Worm (Caenorhabditis elegans): ENCODE results near the gene ttr-5.
A peak's percentile ranks its signal among the peaks of the same experiment; 100 is the strongest.

The ttr-5 gene

DNA sequence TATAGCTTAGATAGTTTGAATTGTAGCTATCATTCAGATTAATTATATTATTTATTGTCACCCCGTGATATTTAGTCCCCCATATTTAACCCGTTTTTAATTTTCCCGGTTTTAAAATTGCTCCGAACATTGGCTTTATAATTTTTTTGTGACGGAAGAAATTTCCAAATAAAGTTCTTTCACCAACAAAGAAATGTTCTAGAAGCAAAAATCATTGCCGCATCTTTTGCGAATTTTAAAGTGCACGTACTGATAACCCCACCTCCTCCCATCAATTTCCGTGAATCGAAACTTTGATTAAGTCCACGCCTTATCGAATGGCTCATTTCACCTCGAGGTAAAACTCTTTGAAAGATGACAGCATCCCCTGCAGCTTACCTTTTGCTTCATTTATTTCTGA is 5.4 kb upstream of the ttr-5 start, which contains the start of gene C40H1.7:
Gene C40H1.7 (plus strand): TSS at position 301 of the 400 bp plus-strand sequence.
- TF ChIP-seq mab-5 (tag; optimal IDR thresholded peaks at IDR 0.05) (no peak), nhr-237 (tag; optimal IDR thresholded peaks at IDR 0.05) (no peak), skn-1 (tag; optimal IDR thresholded peaks at IDR 0.05) (no peak)

DNA sequence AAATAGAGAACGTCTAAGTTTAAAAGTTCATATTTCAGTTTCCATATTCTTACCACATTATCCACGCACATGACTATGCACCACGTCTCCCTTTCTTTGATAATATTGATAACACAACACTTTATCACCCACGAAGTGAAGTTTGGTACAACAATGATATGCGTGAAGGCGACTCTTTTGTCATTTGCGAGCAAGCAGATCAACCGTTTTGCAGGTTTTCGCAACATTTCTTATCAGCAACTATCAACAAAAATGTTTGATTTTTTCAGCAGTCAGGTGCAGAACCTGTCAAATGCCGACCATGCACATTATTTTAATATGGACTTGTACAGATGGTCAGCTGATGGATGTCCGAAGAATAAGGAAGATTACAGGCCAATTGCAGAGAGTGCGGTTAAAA is 3.6 kb upstream of the ttr-5 start:
- no peak for TF ChIP-seq unc-39 (tag; optimal IDR thresholded peaks at IDR 0.05)
- no peak for TF ChIP-seq nhr-10 (tag; optimal IDR thresholded peaks at IDR 0.05)
- peak; percentile 44 for TF ChIP-seq gmeb-1 (tag; optimal IDR thresholded peaks at IDR 0.05)
- no peak for TF ChIP-seq mbf-1 (tag; optimal IDR thresholded peaks at IDR 0.05)
- TF ChIP-seq sma-9 (GFP tag; optimal IDR thresholded peaks at IDR 0.05), result peak; percentile 72
- no peak for TF ChIP-seq sma-9 (tag; optimal IDR thresholded peaks at IDR 0.05)
- no peak for TF ChIP-seq ztf-11 (tag; optimal IDR thresholded peaks at IDR 0.05)
- no peak for TF ChIP-seq elt-1 (tag; optimal IDR thresholded peaks at IDR 0.05)
- TF ChIP-seq nhr-77 (tag; optimal IDR thresholded peaks at IDR 0.05), result no peak
- TF ChIP-seq crh-2 (tag; optimal IDR thresholded peaks at IDR 0.05), result peak; percentile 87
- TF ChIP-seq ceh-16 (tag; optimal IDR thresholded peaks at IDR 0.05), result no peak
- TF ChIP-seq nhr-21 (tag; optimal IDR thresholded peaks at IDR 0.05), result no peak
- no peak for TF ChIP-seq unc-55 (GFP tag; optimal IDR thresholded peaks at IDR 0.05)
- no peak for TF ChIP-seq nhr-12 (tag; optimal IDR thresholded peaks at IDR 0.05)
- no peak for TF ChIP-seq nhr-11 (tag; optimal IDR thresholded peaks at IDR 0.05)
- no peak for TF ChIP-seq ceh-82 (tag; optimal IDR thresholded peaks at IDR 0.05)
- no peak for TF ChIP-seq nhr-25 (tag; optimal IDR thresholded peaks at IDR 0.05)
- no peak for TF ChIP-seq skn-1 (tag; optimal IDR thresholded peaks at IDR 0.05)
- TF ChIP-seq sem-4 (tag; optimal IDR thresholded peaks at IDR 0.05), result no peak
- no peak for TF ChIP-seq ztf-1 (GFP tag; conservative IDR thresholded peaks at IDR 0.05)
- no peak for TF ChIP-seq nhr-129 (tag; optimal IDR thresholded peaks at IDR 0.05)
- no peak for TF ChIP-seq peb-1 (tag; optimal IDR thresholded peaks at IDR 0.05)
- TF ChIP-seq egl-27 (tag; optimal IDR thresholded peaks at IDR 0.05), result no peak
- peak; percentile 12 for TF ChIP-seq F13H6.1 (tag; optimal IDR thresholded peaks at IDR 0.05)
- TF ChIP-seq fos-1 (tag; optimal IDR thresholded peaks at IDR 0.05), result peak; percentile 93
- TF ChIP-seq sma-3 (GFP tag; optimal IDR thresholded peaks at IDR 0.05), result peak; percentile 34
- TF ChIP-seq blmp-1 (tag; optimal IDR thresholded peaks at IDR 0.05; ENCODE audit: insufficient read depth), result no peak
- TF ChIP-seq lin-13 (GFP tag; optimal IDR thresholded peaks at IDR 0.05), result no peak
- no peak for TF ChIP-seq snpc-4 (tag; optimal IDR thresholded peaks at IDR 0.05)

DNA sequence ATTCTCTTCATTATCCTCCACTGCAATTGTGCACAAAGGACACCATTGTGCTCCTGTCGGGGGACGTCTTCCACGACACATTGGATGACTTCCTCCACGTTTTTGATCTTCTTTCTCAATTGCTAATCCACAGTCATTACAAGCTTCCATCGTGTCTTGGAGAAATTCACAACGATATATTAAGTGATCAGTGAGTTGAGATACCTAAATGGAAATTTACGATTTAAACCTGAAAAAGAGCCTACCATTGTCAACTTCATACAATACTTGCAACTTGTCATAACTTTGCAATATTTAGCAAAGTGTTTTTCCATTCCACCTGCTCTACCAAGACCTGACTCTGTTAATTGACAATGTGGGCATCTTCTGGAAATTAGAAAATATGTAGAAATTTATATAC is 2.2 kb upstream of the ttr-5 start:
- no peak for TF ChIP-seq crh-2 (tag; optimal IDR thresholded peaks at IDR 0.05)
- TF ChIP-seq ceh-16 (tag; optimal IDR thresholded peaks at IDR 0.05), result no peak
- TF ChIP-seq alr-1 (tag; optimal IDR thresholded peaks at IDR 0.05), result no peak
- TF ChIP-seq fos-1 (tag; optimal IDR thresholded peaks at IDR 0.05), result no peak
- no peak for TF ChIP-seq unc-55 (GFP tag; optimal IDR thresholded peaks at IDR 0.05)
- no peak for TF ChIP-seq unc-39 (tag; optimal IDR thresholded peaks at IDR 0.05)
- no peak for TF ChIP-seq mbf-1 (tag; optimal IDR thresholded peaks at IDR 0.05)
- TF ChIP-seq F13H6.1 (tag; optimal IDR thresholded peaks at IDR 0.05), result no peak
- TF ChIP-seq ztf-4 (tag; optimal IDR thresholded peaks at IDR 0.05), result no peak
- TF ChIP-seq aly-2 (tag; optimal IDR thresholded peaks at IDR 0.05), result no peak
- no peak for TF ChIP-seq sem-4 (tag; optimal IDR thresholded peaks at IDR 0.05)
- no peak for TF ChIP-seq dmd-4 (tag; optimal IDR thresholded peaks at IDR 0.05)

DNA sequence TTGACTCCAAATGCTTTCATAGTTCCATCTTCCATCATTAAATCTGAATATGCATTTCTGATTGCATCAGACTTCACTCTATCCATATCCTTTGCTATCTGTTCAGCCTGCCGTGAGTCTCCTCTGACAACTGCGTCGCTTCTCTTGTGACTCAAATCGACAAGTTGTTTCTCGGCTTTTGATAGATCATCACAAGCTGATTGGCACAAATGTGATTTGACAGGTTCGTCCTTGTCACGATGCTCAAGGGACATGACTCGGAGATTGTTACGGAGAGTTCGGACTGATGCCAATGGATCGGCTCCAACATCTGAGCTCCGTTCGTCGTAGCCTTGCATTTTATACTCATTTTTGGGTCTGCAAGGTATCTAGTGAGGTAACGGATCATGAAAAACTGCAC is 1.4 kb upstream of the ttr-5 start:
- TF ChIP-seq nhr-23 (tag; optimal IDR thresholded peaks at IDR 0.05) (no peak), lsy-2 (tag; optimal IDR thresholded peaks at IDR 0.05) (peak in 1 of 2 experiments; percentile 13), unc-39 (tag; optimal IDR thresholded peaks at IDR 0.05) (no peak), nhr-77 (tag; optimal IDR thresholded peaks at IDR 0.05) (no peak), nhr-129 (tag; optimal IDR thresholded peaks at IDR 0.05) (peak; percentile 73)

DNA sequence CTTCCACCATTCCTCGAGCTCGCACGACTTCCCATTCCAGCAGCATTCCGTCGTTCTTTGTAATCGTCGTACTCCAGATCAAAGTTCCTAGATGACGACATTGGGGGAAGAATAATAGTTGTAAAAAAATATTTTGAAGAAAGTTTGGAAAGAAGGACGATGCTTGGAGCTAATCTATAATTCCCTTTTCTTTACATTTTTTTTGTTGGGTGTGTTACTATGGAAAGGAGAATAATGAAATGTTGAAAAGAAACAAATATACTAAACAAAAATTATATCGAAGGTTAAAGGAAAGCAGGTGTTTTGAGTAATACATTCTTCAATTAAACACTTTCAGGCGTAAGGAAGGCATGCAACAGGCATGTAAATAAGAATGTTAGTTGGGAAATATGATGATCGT is 850 bp upstream of the ttr-5 start, which contains the start of gene C40H1.3:
Gene C40H1.3 (minus strand): TSS at position 101 of the 400 bp plus-strand sequence.
- TF ChIP-seq aly-2 (tag; optimal IDR thresholded peaks at IDR 0.05) (no peak), ama-1 (optimal IDR thresholded peaks at IDR 0.05) (no peak), nhr-11 (tag; optimal IDR thresholded peaks at IDR 0.05) (no peak), lin-13 (GFP tag; optimal IDR thresholded peaks at IDR 0.05) (no peak), peb-1 (tag; optimal IDR thresholded peaks at IDR 0.05) (no peak), nhr-6 (tag; optimal IDR thresholded peaks at IDR 0.05) (no peak), elt-3 (tag; optimal IDR thresholded peaks at IDR 0.05) (no peak), nhr-237 (tag; optimal IDR thresholded peaks at IDR 0.05) (no peak), nhr-25 (tag; optimal IDR thresholded peaks at IDR 0.05) (no peak), ZK546.5 (tag; optimal IDR thresholded peaks at IDR 0.05) (no peak)

Measured in whole organism, L2 larva.